Fruit fly (Drosophila melanogaster) S2 (cell line): ENCODE data around the gene PDZ-GEF.

ENCODE experiments used
- CG8478 ChIP-seq: fragments of >200 bp; optimal IDR thresholded peaks from 2 replicates; lab custom pipeline; 2018
- CTCF ChIP-seq, 2 experiments: fragments of >200 bp; optimal IDR thresholded peaks; 2 replicates each; lab custom pipeline; 2018

DNA sequence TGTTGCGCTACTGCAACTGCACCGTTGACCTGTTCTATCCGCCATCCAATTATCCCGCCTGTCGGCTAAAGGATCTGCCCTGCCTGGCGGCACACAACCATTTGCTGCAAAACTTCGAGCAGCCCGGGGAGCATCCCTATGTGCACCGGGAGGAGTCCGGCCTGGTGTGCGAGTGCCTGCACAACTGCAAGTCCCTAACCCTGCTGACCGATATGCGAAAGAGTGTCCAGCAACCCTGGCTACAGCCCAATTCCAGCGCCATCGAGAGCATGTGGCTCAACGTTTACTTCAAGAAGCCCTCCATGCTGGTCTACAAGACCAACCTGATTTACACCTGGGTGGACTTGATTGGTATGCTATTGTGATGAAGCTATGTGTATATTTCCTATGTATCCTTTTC, 32.6 kb downstream of the PDZ-GEF start:
- no peak for TF ChIP-seq CG8478
- TF ChIP-seq CTCF (optimal IDR thresholded peaks at IDR 0.05; lab: Kevin White, UChicago) = no peak
